Fruit fly (Drosophila melanogaster) whole organism, adult: ENCODE data around the gene VhaM9.7-c.

Experiments used
- CG11617 ChIP-seq: fragments of 200-800 bp; sonication (Bioruptor generic); optimal IDR thresholded peaks from 2 replicates; lab custom pipeline; 2017; ENCODE audit warnings: mild to moderate bottlenecking, missing biosample characterization, missing genetic modification reagents, missing genetic modification characterization
- CG12768 ChIP-seq: fragments of 200-800 bp; sonication (Bioruptor generic); optimal IDR thresholded peaks from 2 replicates; lab custom pipeline; 2017; ENCODE audit warnings: missing biosample characterization, missing genetic modification characterization, mild to moderate bottlenecking, moderate library complexity, missing genetic modification reagents
- CG14711 ChIP-seq: fragments of 200-800 bp; sonication (Bioruptor generic); optimal IDR thresholded peaks from 2 replicates; lab custom pipeline; 2018; ENCODE audit warnings: missing biosample characterization, mild to moderate bottlenecking, missing genetic modification characterization, moderate library complexity
- CG1620 ChIP-seq: fragments of 200-800 bp; sonication (Bioruptor generic); optimal IDR thresholded peaks from 2 replicates; lab custom pipeline; 2016; ENCODE audit warnings: missing biosample characterization, missing genetic modification characterization
- CG33017 ChIP-seq: fragments of 200-800 bp; sonication (Bioruptor generic); optimal IDR thresholded peaks from 2 replicates; lab custom pipeline; 2018; ENCODE audit warnings: missing biosample characterization, mild to moderate bottlenecking, missing genetic modification characterization, moderate library complexity
- CG5204 ChIP-seq: fragments of 200-800 bp; sonication (Bioruptor generic); optimal IDR thresholded peaks from 2 replicates; lab custom pipeline; 2016; ENCODE audit warnings: missing biosample characterization, missing genetic modification characterization
- CG7045 ChIP-seq: fragments of 200-800 bp; sonication (Bioruptor generic); optimal IDR thresholded peaks from 2 replicates; lab custom pipeline; 2017; ENCODE audit warnings: missing biosample characterization, mild to moderate bottlenecking, missing genetic modification characterization
- CG7101 ChIP-seq: fragments of 200-800 bp; sonication (Bioruptor generic); optimal IDR thresholded peaks from 2 replicates; lab custom pipeline; 2018; ENCODE audit warnings: missing biosample characterization, mild to moderate bottlenecking, missing genetic modification characterization, moderate library complexity
- Clk ChIP-seq: fragments of 200-800 bp; sonication (Bioruptor generic); optimal IDR thresholded peaks from 2 replicates; lab custom pipeline; 2017; ENCODE audit warnings: missing biosample characterization, missing genetic modification characterization
- Crg-1 ChIP-seq: fragments of 200-800 bp; sonication (Bioruptor generic); optimal IDR thresholded peaks from 2 replicates; lab custom pipeline; 2016; ENCODE audit warnings: missing biosample characterization, missing genetic modification characterization
- Hr96 ChIP-seq: fragments of 200-800 bp; sonication (Bioruptor generic); optimal IDR thresholded peaks from 2 replicates; lab custom pipeline; 2016; ENCODE audit warnings: missing biosample characterization, missing genetic modification characterization
- Mnt ChIP-seq: fragments of 200-800 bp; sonication (Bioruptor generic); optimal IDR thresholded peaks from 2 replicates; lab custom pipeline; 2016; ENCODE audit warnings: missing biosample characterization, mild to moderate bottlenecking, missing genetic modification characterization
- bab1 ChIP-seq: fragments of 200-800 bp; sonication (Bioruptor generic); optimal IDR thresholded peaks from 3 replicates; lab custom pipeline; 2019; ENCODE audit warnings: missing biosample characterization, mild to moderate bottlenecking, missing genetic modification characterization, moderate library complexity
- cic ChIP-seq: fragments of 200-800 bp; sonication (Bioruptor generic); optimal IDR thresholded peaks from 2 replicates; lab custom pipeline; 2017; ENCODE audit warnings: missing biosample characterization, mild to moderate bottlenecking, missing genetic modification characterization, moderate library complexity
- cnc ChIP-seq, 2 experiments: fragments of >200 bp; optimal IDR thresholded peaks; 2 replicates each; lab custom pipeline; 2017
- kay ChIP-seq: fragments of 200-800 bp; sonication (Bioruptor generic); peaks from one replicate; lab custom pipeline; 2016; ENCODE audit warnings: missing biosample characterization, missing genetic modification characterization, borderline replicate concordance
- ovo ChIP-seq: fragments of 200-800 bp; sonication (Bioruptor generic); optimal IDR thresholded peaks from 2 replicates; lab custom pipeline; 2016; ENCODE audit warnings: missing biosample characterization, missing genetic modification characterization
- pad ChIP-seq: fragments of 200-800 bp; sonication (Bioruptor generic); optimal IDR thresholded peaks from 3 replicates; lab custom pipeline; 2017; ENCODE audit warnings: missing biosample characterization, missing genetic modification characterization, mild to moderate bottlenecking, moderate library complexity, missing genetic modification reagents
- tj ChIP-seq: fragments of 200-800 bp; sonication (Bioruptor generic); optimal IDR thresholded peaks from 3 replicates; lab custom pipeline; 2017; ENCODE audit warnings: missing biosample characterization, mild to moderate bottlenecking, missing genetic modification characterization, moderate library complexity
- toe ChIP-seq: fragments of 200-800 bp; sonication (Bioruptor generic); optimal IDR thresholded peaks from 2 replicates; lab custom pipeline; 2016; ENCODE audit warnings: missing biosample characterization, missing genetic modification characterization

VhaM9.7-c gene

DNA sequence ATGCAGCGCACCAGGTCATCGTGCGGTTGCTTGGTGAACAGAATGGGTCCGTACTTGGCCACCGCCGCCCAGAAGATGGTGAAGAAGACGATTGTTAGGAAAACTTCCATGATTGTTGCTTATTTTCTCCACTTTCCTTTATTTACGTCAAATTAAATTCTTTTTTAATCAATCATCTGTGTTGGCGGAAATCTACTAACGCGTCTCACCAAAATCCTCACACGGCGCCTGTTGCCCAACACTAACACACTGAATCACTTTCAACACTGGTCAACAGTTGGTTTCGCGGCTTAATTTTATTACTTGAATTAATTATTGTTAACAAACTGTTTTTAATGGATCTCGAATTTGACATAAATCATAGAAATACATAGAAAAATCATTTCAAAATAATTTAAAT lies at the start of gene VhaM9.7-c:
TSS of gene VhaM9.7-c (minus strand) at position 207 of the 400 bp plus-strand sequence.
- peak; percentile 47 for TF ChIP-seq Mnt (GFP tag; lab: Kevin White, UChicago)
- no peak for TF ChIP-seq kay (GFP tag; lab: Kevin White, UChicago)
- peak; percentile 55 for TF ChIP-seq Hr96 (GFP tag; lab: Kevin White, UChicago)
- peak; percentile 50 for TF ChIP-seq CG14711
- TF ChIP-seq CG5204 (GFP tag; lab: Kevin White, UChicago): peak; percentile 48
- peak; percentile 46 for TF ChIP-seq CG7045 (GFP tag; lab: Kevin White, UChicago)
- TF ChIP-seq CG7101 (tag; lab: Kevin White, UChicago): peak; percentile 70
- no peak for TF ChIP-seq Clk (GFP tag; lab: Kevin White, UChicago)
- TF ChIP-seq bab1 (GFP tag; lab: Kevin White, UChicago): peak; percentile 18
- peak; percentile 55 for TF ChIP-seq pad (GFP tag; lab: Kevin White, UChicago)
- TF ChIP-seq CG12768 (GFP tag; lab: Kevin White, UChicago): peak; percentile 46
- peak; percentile 73 for TF ChIP-seq Crg-1
- no peak for TF ChIP-seq CG11617
- no peak for TF ChIP-seq tj (GFP tag; lab: Kevin White, UChicago)
- TF ChIP-seq CG1620 (GFP tag; lab: Kevin White, UChicago): peak; percentile 78
- TF ChIP-seq cnc (optimal IDR thresholded peaks at IDR 0.05; lab: Kevin White, UChicago): no peak
- TF ChIP-seq CG33017 (tag; lab: Kevin White, UChicago): peak; percentile 10
- no peak for TF ChIP-seq ovo (GFP tag; lab: Kevin White, UChicago)
- TF ChIP-seq toe (GFP tag; lab: Kevin White, UChicago): peak; percentile 44
- no peak for TF ChIP-seq cic (GFP tag; lab: Kevin White, UChicago)

DNA sequence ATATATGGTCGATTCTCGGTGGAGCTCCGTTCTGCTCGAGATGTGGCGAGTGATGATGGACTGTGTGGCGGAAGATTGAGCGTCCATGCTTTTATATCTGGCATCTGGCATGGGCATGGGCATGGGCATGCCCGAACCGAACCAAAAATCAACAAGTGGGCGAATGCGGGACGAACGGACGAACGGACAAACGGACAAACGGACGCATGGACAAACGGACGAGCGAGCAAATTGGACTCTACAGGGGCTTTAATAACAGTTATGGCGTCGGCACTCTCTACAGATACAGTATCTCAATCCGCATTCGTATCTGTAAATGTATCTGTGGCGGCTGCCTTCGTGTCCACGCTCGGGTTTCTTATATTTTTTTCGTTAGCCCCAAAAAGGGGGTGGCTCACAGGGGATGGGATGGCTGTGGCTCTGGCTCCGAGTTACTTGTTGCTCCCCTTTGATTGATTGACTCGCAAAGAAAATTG lies 49.5 kb upstream of the VhaM9.7-c start, which contains the start of gene ImpL2:
TSS of gene ImpL2 (minus strand) at position 51 of the 476 bp plus-strand sequence.
- TF ChIP-seq cic (GFP tag; lab: Kevin White, UChicago): no peak
- TF ChIP-seq CG7045 (GFP tag; lab: Kevin White, UChicago): no peak
- no peak for TF ChIP-seq bab1 (GFP tag; lab: Kevin White, UChicago)
- TF ChIP-seq pad (GFP tag; lab: Kevin White, UChicago): no peak
- TF ChIP-seq CG33017 (tag; lab: Kevin White, UChicago): no peak
- no peak for TF ChIP-seq Mnt (GFP tag; lab: Kevin White, UChicago)
- no peak for TF ChIP-seq CG1620 (GFP tag; lab: Kevin White, UChicago)

DNA sequence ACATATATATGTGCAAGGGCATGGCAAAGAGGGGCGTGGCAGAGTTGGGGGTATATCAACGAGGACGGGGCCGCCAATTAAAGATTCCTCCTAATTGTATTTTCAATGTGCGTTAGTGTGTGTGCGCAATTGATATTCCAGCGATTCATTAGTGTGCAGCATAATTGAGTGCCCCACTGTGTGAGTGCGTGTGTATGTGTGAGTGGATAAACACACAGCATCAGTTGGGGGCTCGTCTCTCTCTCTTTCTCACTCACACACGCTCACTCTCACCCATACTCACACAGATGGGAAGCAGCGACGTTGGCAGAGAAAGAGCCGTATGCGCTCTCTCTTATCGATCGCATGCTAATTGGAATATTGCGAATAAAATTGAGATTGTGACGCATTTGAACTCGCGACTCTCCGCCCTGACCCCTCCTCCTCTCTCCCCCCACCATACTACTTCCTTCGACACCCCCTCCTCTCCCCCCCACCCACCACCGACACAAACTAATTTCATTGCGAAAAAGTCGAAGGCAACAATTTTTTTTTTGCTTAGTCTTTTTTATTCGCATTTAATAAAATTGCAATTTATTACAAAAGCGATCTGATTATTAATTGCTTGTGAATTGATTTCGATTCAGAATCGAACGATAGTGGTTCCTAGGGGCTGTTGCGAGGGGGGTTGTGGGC lies 47.1 kb upstream of the VhaM9.7-c start:
- TF ChIP-seq ovo (GFP tag; lab: Kevin White, UChicago) (no peak), CG33017 (tag; lab: Kevin White, UChicago) (no peak), CG12768 (GFP tag; lab: Kevin White, UChicago) (peak; percentile 9), Clk (GFP tag; lab: Kevin White, UChicago) (no peak), Crg-1 (no peak), bab1 (GFP tag; lab: Kevin White, UChicago) (no peak), tj (GFP tag; lab: Kevin White, UChicago) (peak; percentile 90), CG5204 (GFP tag; lab: Kevin White, UChicago) (no peak), CG14711 (no peak), CG7045 (GFP tag; lab: Kevin White, UChicago) (no peak), Mnt (GFP tag; lab: Kevin White, UChicago) (no peak), toe (GFP tag; lab: Kevin White, UChicago) (no peak), cic (GFP tag; lab: Kevin White, UChicago) (peak; percentile 91), CG7101 (tag; lab: Kevin White, UChicago) (no peak), CG11617 (no peak), pad (GFP tag; lab: Kevin White, UChicago) (no peak), CG1620 (GFP tag; lab: Kevin White, UChicago) (no peak), kay (GFP tag; lab: Kevin White, UChicago) (peak; percentile 37)

DNA sequence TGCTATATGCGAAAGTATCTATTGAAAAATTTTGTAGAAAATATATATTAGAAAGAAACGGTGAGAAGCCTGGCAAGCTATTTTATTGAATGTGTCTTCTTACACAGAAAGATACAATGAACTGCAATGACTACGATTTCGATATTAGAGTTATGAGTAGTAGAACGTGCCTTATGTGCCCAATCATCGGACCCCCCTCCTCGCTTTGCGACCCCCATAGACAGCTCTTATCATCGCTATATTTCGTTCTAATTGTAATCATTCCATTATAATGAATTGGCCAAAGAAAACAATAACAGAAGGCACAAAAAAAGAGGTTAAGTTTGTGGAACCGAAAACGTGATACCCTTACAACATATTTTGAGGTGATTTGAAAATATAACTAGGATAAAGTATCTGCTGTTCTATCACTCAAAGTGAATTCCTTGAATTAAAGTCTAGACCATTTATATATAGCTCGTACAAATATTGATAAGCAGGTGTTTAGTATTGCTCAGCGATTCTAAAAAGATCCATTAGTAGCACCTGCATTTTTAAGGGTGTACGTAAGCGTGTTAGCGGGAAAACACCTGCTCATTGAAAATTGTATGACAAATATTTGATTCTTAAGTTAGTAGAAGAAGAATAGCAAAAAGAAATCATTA lies 46.2 kb upstream of the VhaM9.7-c start:
- TF ChIP-seq kay (GFP tag; lab: Kevin White, UChicago) (peak; percentile 50), Hr96 (GFP tag; lab: Kevin White, UChicago) (no peak)

DNA sequence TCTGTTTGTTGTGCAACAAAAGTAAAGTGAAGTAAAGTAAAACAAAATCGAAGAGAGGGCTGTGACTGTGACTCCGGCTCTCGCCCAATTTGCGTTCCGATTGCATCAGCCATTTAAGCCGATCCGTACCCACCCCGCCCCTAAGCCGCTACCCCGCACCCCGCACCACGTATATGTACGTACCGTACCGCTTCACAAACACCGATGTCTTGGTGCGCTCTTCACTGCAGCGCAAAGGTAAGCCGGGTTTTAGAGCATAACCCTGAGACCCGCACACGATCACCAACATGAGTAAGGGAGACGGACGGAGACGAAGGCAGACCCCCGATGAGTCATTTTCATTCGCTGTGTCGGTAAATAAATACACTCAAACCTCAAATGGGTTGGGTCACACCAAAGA lies 45.6 kb upstream of the VhaM9.7-c start:
- TF ChIP-seq CG5204 (GFP tag; lab: Kevin White, UChicago) (no peak), CG11617 (no peak), CG14711 (no peak), tj (GFP tag; lab: Kevin White, UChicago) (peak; percentile 89), Hr96 (GFP tag; lab: Kevin White, UChicago) (no peak), cnc (optimal IDR thresholded peaks at IDR 0.05; lab: Kevin White, UChicago) (no peak)

DNA sequence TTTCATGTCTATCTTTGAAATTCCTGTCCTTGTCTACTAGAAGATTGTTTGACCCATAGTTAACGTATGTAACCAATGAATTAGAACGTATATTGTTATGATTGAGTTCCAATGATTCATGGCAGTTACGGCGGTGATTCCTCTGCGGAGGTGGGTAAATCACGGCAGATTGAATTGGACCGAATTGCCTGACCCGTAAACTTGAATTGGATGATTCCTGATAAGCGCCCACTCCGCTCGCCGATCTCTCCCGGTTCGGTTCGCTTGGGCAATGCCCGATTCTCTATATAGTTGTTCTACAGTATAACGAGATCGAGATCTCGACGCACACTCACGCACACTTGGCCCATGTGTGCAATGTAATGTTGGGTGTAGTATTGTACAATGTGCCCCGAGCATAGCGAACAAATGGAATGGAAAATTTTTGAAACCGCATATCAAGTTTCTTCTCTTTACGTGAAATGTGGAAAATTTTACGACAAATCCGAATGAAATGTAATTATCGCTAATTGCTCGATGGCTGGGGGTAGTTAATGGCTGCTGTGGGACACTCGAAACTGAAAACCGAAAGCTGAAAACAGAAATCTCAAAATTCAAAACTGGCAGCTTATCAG lies 44.8 kb upstream of the VhaM9.7-c start:
- TF ChIP-seq tj (GFP tag; lab: Kevin White, UChicago) (no peak), Crg-1 (no peak), CG7045 (GFP tag; lab: Kevin White, UChicago) (no peak), cic (GFP tag; lab: Kevin White, UChicago) (no peak), kay (GFP tag; lab: Kevin White, UChicago) (no peak), CG1620 (GFP tag; lab: Kevin White, UChicago) (no peak), CG7101 (tag; lab: Kevin White, UChicago) (no peak), bab1 (GFP tag; lab: Kevin White, UChicago) (no peak), CG14711 (no peak), CG12768 (GFP tag; lab: Kevin White, UChicago) (no peak), Clk (GFP tag; lab: Kevin White, UChicago) (no peak), cnc (optimal IDR thresholded peaks at IDR 0.05; lab: Kevin White, UChicago) (no peak), Hr96 (GFP tag; lab: Kevin White, UChicago) (no peak), ovo (GFP tag; lab: Kevin White, UChicago) (no peak), Mnt (GFP tag; lab: Kevin White, UChicago) (no peak), CG33017 (tag; lab: Kevin White, UChicago) (no peak), CG5204 (GFP tag; lab: Kevin White, UChicago) (no peak), toe (GFP tag; lab: Kevin White, UChicago) (no peak), CG11617 (no peak)
